Worm (Caenorhabditis elegans): Measurements from ENCODE around the gene ZK353.2.
A peak's percentile ranks its signal among the peaks of the same experiment; 100 is the strongest.

The ZK353.2 gene

DNA sequence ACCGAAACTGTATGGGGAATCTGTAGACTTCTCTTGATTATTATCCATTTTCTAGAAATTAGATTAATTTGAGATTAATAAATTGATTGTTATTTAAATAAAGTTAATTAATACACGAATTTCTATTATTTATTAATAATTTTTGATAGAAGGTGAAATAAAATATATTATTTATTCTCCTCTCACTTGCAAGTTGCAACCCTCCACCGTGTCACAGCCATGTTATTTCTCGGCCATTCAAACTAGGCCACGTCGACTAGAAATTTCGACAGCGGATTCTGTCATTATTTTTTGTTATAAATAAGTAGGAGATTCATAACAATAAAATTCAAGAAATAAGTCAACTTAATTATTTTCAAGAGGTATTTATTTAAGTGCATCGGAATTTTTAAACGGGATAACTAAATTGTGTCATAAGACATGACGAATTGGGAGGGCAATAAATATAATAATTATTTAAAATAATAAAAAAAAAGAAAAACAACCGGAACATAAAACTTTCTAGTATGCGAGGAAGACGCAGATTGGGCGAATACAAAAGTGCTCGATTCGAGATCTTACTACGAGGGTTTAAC is 45.1 kb downstream of the ZK353.2 start, which contains the start of gene ufbp-1 (continued):
- no peak for TF ChIP-seq pqm-1 (tag; optimal IDR thresholded peaks at IDR 0.05)
- peak; percentile 51; the same call in 1 of the 2 replicates for TF ChIP-seq dmd-6 (GFP tag; IDR thresholded peaks at IDR 0.05)
- TF ChIP-seq unc-39 (tag; optimal IDR thresholded peaks at IDR 0.05), result no peak
- no peak for TF ChIP-seq unc-62 (GFP tag; optimal IDR thresholded peaks at IDR 0.05 in 1 of 2)
- TF ChIP-seq unc-62 (tag; optimal IDR thresholded peaks at IDR 0.05), result no peak
- peak; percentile 61 for TF ChIP-seq dpl-1 (GFP tag; optimal IDR thresholded peaks at IDR 0.05)
- TF ChIP-seq F37D6.2 (tag; optimal IDR thresholded peaks at IDR 0.05), result peak; percentile 8
- no peak for TF ChIP-seq ztf-11 (tag; optimal IDR thresholded peaks at IDR 0.05)
- TF ChIP-seq ceh-20 (GFP tag; IDR thresholded peaks at IDR 0.05), result no peak
- no peak for TF ChIP-seq mxl-2 (GFP tag; conservative IDR thresholded peaks at IDR 0.05)
- peak; percentile 85 for TF ChIP-seq daf-19 (GFP tag; conservative IDR thresholded peaks at IDR 0.05)
- TF ChIP-seq lin-1 (GFP tag; IDR thresholded peaks at IDR 0.05), result peak; percentile 90
- peak; percentile 58 for TF ChIP-seq unc-130 (GFP tag; optimal IDR thresholded peaks at IDR 0.05)
- peak; percentile 65 for TF ChIP-seq ama-1 (optimal IDR thresholded peaks at IDR 0.05)
- TF ChIP-seq D1046.2 (GFP tag; IDR thresholded peaks at IDR 0.05), result no peak
- TF ChIP-seq nhr-111 (GFP tag; optimal IDR thresholded peaks at IDR 0.05), result peak; percentile 34
- no peak for TF ChIP-seq snpc-4 (tag; optimal IDR thresholded peaks at IDR 0.05)
- TF ChIP-seq spr-3 (GFP tag; optimal IDR thresholded peaks at IDR 0.05), result peak; percentile 57
- no peak for TF ChIP-seq ceh-28 (tag; optimal IDR thresholded peaks at IDR 0.05)
- TF ChIP-seq sdz-12 (GFP tag; optimal IDR thresholded peaks at IDR 0.05), result peak; percentile 87
- TF ChIP-seq nhr-28 (tag; optimal IDR thresholded peaks at IDR 0.05), result peak; percentile 14
- peak; percentile 77 for TF ChIP-seq Y5F2A.4 (GFP tag; optimal IDR thresholded peaks at IDR 0.05)
- peak; percentile 96 for TF ChIP-seq zfp-3 (GFP tag; conservative IDR thresholded peaks at IDR 0.05)
- no peak for TF ChIP-seq R02D3.7 (tag; optimal IDR thresholded peaks at IDR 0.05)
- TF ChIP-seq spr-1 (tag; optimal IDR thresholded peaks at IDR 0.05), result peak; percentile 26
- TF ChIP-seq rbr-2 (tag; optimal IDR thresholded peaks at IDR 0.05), result peak; percentile 26
- TF ChIP-seq Y48G9A.11 (GFP tag; IDR thresholded peaks at IDR 0.05), result peak; percentile 79
- TF ChIP-seq lir-3 (tag; optimal IDR thresholded peaks at IDR 0.05), result no peak
- no peak for TF ChIP-seq aha-1 (tag)
- TF ChIP-seq saeg-2 (GFP tag; IDR thresholded peaks at IDR 0.05), result peak; percentile 74
- peak; percentile 84 for TF ChIP-seq lin-13 (GFP tag; optimal IDR thresholded peaks at IDR 0.05)
- TF ChIP-seq ceh-62 (tag; optimal IDR thresholded peaks at IDR 0.05), result no peak
- no peak for TF ChIP-seq skn-1 (tag; optimal IDR thresholded peaks at IDR 0.05)
- TF ChIP-seq lin-39 (tag; optimal IDR thresholded peaks at IDR 0.05), result no peak
- TF ChIP-seq zag-1 (tag; optimal IDR thresholded peaks at IDR 0.05), result no peak
- peak; percentile 49 to 61 for TF ChIP-seq daf-16 (GFP tag; optimal IDR thresholded peaks at IDR 0.05)
- TF ChIP-seq daf-16 (tag; optimal IDR thresholded peaks at IDR 0.05), result peak; percentile 86
- peak; percentile 14; the same call in 1 of the 2 replicates for TF ChIP-seq ceh-44 (GFP tag; IDR thresholded peaks at IDR 0.05)
- TF ChIP-seq zfp-2 (tag; optimal IDR thresholded peaks at IDR 0.05), result no peak
- no peak for TF ChIP-seq ceh-82 (tag; optimal IDR thresholded peaks at IDR 0.05)
- TF ChIP-seq vab-7 (GFP tag; IDR thresholded peaks at IDR 0.05), result no peak; the same call in 1 of the 2 replicates
- no peak for TF ChIP-seq F44E2.7 (GFP tag; IDR thresholded peaks at IDR 0.05)
- TF ChIP-seq T26A8.4 (GFP tag; IDR thresholded peaks at IDR 0.05), result peak; percentile 87; the same call in 1 of the 2 replicates
- TF ChIP-seq nhr-41 (GFP tag; IDR thresholded peaks at IDR 0.05), result peak; percentile 78; the same call in 1 of the 2 replicates
- no peak for TF ChIP-seq nhr-237 (tag; optimal IDR thresholded peaks at IDR 0.05)
- peak; percentile 81 for TF ChIP-seq lim-7 (GFP tag; IDR thresholded peaks at IDR 0.05)
- TF ChIP-seq set-16 (GFP tag; IDR thresholded peaks at IDR 0.05), result no peak
- TF ChIP-seq daf-12 (tag; optimal IDR thresholded peaks at IDR 0.05), result no peak
- no peak for TF ChIP-seq ceh-32 (tag; optimal IDR thresholded peaks at IDR 0.05; ENCODE audit: poor library complexity)
- TF ChIP-seq ztf-7 (tag; optimal IDR thresholded peaks at IDR 0.05), result peak; percentile 63
- TF ChIP-seq mep-1 (tag; optimal IDR thresholded peaks at IDR 0.05), result peak; percentile 96
- no peak for TF ChIP-seq nhr-77 (tag; optimal IDR thresholded peaks at IDR 0.05)
- TF ChIP-seq duxl-1 (tag; optimal IDR thresholded peaks at IDR 0.05; ENCODE audit: poor library complexity), result peak; percentile 60
